Worm (Caenorhabditis elegans) whole organism, L1 larva: Measurements from ENCODE around the gene srh-250.

ENCODE experiments used
- ama-1 ChIP-seq: fragments of 150-350 bp; optimal IDR thresholded peaks from 2 replicates; lab custom pipeline; 2014
- elt-2 ChIP-seq: sonication (generic microtip); optimal IDR thresholded peaks from 2 replicates; lab custom pipeline; 2016; ENCODE audit warnings: missing genetic modification characterization, mild to moderate bottlenecking, inconsistent platforms, missing compliant biosample characterization, missing genetic modification reagents
- isw-1 ChIP-seq: fragments of 200-800 bp; sonication (Bioruptor generic); IDR thresholded peaks from 2 replicates; pipeline ENCODE4 v1.3.6; 2022; ENCODE audit warnings: missing genetic modification characterization, missing compliant biosample characterization
- lin-13 ChIP-seq: fragments of 150-350 bp; optimal IDR thresholded peaks from 2 replicates; lab custom pipeline; 2014; ENCODE audit warnings: missing biosample characterization, missing genetic modification reagents, missing genetic modification characterization
- pqm-1 ChIP-seq: sonication (generic microtip); optimal IDR thresholded peaks from 3 replicates; lab custom pipeline; 2017; ENCODE audit warnings: missing biosample characterization, missing genetic modification characterization
- snpc-4 ChIP-seq: fragments of 150-350 bp; optimal IDR thresholded peaks from 2 replicates; lab custom pipeline; 2014; ENCODE audit warnings: missing biosample characterization, missing genetic modification characterization

DNA sequence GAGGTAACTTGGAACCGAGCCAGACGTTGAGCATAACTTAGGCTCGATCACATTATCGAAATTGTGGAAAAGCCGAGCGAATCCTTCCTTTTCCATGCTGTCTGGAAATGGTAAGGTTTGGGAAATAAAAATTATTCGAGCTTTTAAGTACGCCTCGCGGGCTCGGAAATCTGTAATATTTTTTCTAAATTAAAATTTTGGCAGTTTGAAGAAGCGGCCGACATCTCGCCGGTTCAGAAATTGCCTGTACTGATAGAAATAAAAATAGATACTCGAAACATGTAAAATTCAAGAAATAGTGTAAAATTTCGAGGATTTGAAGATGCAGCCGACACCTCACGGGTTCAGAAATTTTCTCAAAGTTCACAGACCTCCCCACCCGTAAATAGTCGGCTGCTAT is 32.3 kb downstream of the srh-250 start, which contains the start of gene bcmo-2:
- no peak for TF ChIP-seq snpc-4 (tag; lab: Kevin White, UChicago)
- TF ChIP-seq lin-13 (GFP tag; lab: Kevin White, UChicago), result no peak
- no peak for TF ChIP-seq isw-1 (GFP tag; lab: Robert Waterston, UW)
- TF ChIP-seq ama-1 (lab: Kevin White, UChicago), result no peak
- no peak for TF ChIP-seq pqm-1 (tag; lab: Kevin White, UChicago)
- no peak for TF ChIP-seq elt-2 (tag; lab: Kevin White, UChicago)
